Worm (Caenorhabditis elegans): ENCODE measurements around the gene T16G12.9.

Gene T16G12.9

ce11 chrIII:10085983-10086382 is 7.9 kb upstream of the T16G12.9 start, which contains the start of gene T16H12.2 (continued):
- TF ChIP-seq ama-1 (optimal IDR thresholded peaks at IDR 0.05) (no peak), ama-1 (GFP tag; optimal IDR thresholded peaks at IDR 0.05) (no peak)

DNA sequence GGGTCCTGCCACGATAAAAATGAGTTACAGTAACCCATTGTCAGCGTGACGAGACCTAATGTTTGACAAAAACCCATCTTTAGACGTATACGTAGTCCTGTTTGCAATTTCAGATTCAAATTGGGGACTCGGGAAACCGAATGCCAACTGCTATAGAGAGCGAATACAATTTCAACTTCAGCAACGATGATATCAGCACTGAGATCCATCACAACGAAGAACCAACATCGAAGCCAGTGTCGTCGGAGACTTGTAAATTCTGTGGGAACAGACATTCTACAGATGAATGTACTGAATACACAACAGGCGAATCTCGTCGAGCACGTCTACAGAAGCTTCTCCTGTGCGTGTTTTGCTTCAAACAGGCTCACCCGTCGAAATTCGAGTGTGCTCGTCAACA is 7.5 kb upstream of the T16G12.9 start:
- TF ChIP-seq ztf-28 (GFP tag; IDR thresholded peaks at IDR 0.05) (0 out of 2 replicates have a peak, but pooled peaks have one; percentile 21), efl-1 (GFP tag; optimal IDR thresholded peaks at IDR 0.05) (no peak)

ce11 chrIII:10085103-10085502 is 7.1 kb upstream of the T16G12.9 start, which contains the start of gene T16H12.13:
Gene T16H12.13, plus strand, starts transcription at chrIII:10085403.
- TF ChIP-seq aptf-3 (GFP tag; IDR thresholded peaks at IDR 0.05) (no peak), ztf-18 (tag; optimal IDR thresholded peaks at IDR 0.05) (no peak), madf-8 (GFP tag; conservative IDR thresholded peaks at IDR 0.05) (no peak), ama-1 (optimal IDR thresholded peaks at IDR 0.05) (no peak), ama-1 (GFP tag; optimal IDR thresholded peaks at IDR 0.05) (no peak), ccch-3 (GFP tag; optimal IDR thresholded peaks at IDR 0.05) (no peak), cebp-2 (GFP tag; IDR thresholded peaks at IDR 0.05) (no peak), lin-40 (tag; optimal IDR thresholded peaks at IDR 0.05) (no peak), bed-1 (GFP tag; IDR thresholded peaks at IDR 0.05) (no peak)

DNA sequence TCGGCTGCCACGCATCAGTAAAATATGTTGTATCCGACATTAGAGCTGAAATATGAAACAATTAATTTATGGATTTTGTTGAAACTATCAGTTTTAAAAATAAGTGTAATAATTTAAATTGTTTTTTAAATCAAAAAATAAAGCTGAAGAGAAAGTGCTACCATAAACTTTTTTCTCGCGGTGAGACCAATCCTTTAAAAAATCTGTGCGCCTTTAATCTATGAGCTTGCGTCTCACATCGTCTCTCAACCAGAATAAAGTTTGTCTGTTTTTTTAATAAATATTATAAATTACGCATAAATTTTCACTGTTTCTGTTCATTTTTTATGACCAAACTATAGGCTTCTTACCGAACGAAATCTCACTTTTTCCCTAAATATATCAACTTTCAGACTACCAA is 5.2 kb upstream of the T16G12.9 start, which contains the start of gene T16H12.3:
T16H12.3 (minus strand) TSS at position 51 of the 400 bp plus-strand sequence.
- TF ChIP-seq B0019.2 (GFP tag; conservative IDR thresholded peaks at IDR 0.05) = no peak
- no peak for TF ChIP-seq snpc-1.3 (tag; optimal IDR thresholded peaks at IDR 0.05; ENCODE audit: insufficient read depth)
- TF ChIP-seq nfya-2 (GFP tag; IDR thresholded peaks at IDR 0.05) = no peak
- TF ChIP-seq F33H1.4 (GFP tag; IDR thresholded peaks at IDR 0.05) = peak; percentile 64
- TF ChIP-seq madf-6 (GFP tag; IDR thresholded peaks at IDR 0.05) = peak; percentile 38; the same call in 1 of the 2 replicates
- TF ChIP-seq akir-1 (GFP tag; optimal IDR thresholded peaks at IDR 0.05) = no peak
- peak; percentile 67 for TF ChIP-seq lsl-1 (GFP tag; optimal IDR thresholded peaks at IDR 0.05)
- TF ChIP-seq F23B12.7 (tag; optimal IDR thresholded peaks at IDR 0.05; ENCODE audit: insufficient read depth) = no peak

ce11 chrIII:10078784-10079183 is 733 bp upstream of the T16G12.9 start:
- TF ChIP-seq ztf-22 (GFP tag; optimal IDR thresholded peaks at IDR 0.05) (no peak), nhr-80 (tag; optimal IDR thresholded peaks at IDR 0.05) (peak; percentile 34), attf-5 (GFP tag; optimal IDR thresholded peaks at IDR 0.05) (no peak), fkh-3 (tag; optimal IDR thresholded peaks at IDR 0.05) (no peak), unc-62 (GFP tag; optimal IDR thresholded peaks at IDR 0.05) (peak; percentile 8), snpc-1.3 (tag; optimal IDR thresholded peaks at IDR 0.05; ENCODE audit: insufficient read depth) (no peak), lin-54 (GFP tag; optimal IDR thresholded peaks at IDR 0.05) (no peak), hmg-20 (GFP tag; IDR thresholded peaks at IDR 0.05) (no peak), let-607 (tag; optimal IDR thresholded peaks at IDR 0.05) (peak in 1 of 2 experiments; percentile 68), ceh-100 (GFP tag; IDR thresholded peaks at IDR 0.05) (no peak)

- TF ChIP-seq Y95B8A.8 (GFP tag; IDR thresholded peaks at IDR 0.05) = no peak
- no peak for TF ChIP-seq pha-4 (tag; optimal IDR thresholded peaks at IDR 0.05)
- TF ChIP-seq ceh-91 (GFP tag; IDR thresholded peaks at IDR 0.05) = no peak
- no peak for TF ChIP-seq nfya-2 (GFP tag; IDR thresholded peaks at IDR 0.05)
- no peak for TF ChIP-seq T07F8.4 (tag; optimal IDR thresholded peaks at IDR 0.05)
- no peak for TF ChIP-seq ceh-100 (GFP tag; IDR thresholded peaks at IDR 0.05)
- peak; percentile 30 for TF ChIP-seq him-1 (tag; optimal IDR thresholded peaks at IDR 0.05)
- no peak for TF ChIP-seq nhr-27 (tag; optimal IDR thresholded peaks at IDR 0.05)
- TF ChIP-seq hsf-1 (GFP tag; IDR thresholded peaks at IDR 0.05) = no peak
- TF ChIP-seq nfyb-1 (GFP tag; IDR thresholded peaks at IDR 0.05) = peak; percentile 86
- no peak for TF ChIP-seq lin-35 (GFP tag; optimal IDR thresholded peaks at IDR 0.05)
- no peak for TF ChIP-seq ztf-26 (tag; optimal IDR thresholded peaks at IDR 0.05)
- TF ChIP-seq tbx-9 (tag; optimal IDR thresholded peaks at IDR 0.05; ENCODE audit: borderline replicate concordance) = no peak
- no peak for TF ChIP-seq ets-4 (GFP tag; optimal IDR thresholded peaks at IDR 0.05)
- no peak for TF ChIP-seq let-526 (GFP tag; IDR thresholded peaks at IDR 0.05)
- TF ChIP-seq F22D6.2 (tag; optimal IDR thresholded peaks at IDR 0.05) = no peak
Observed at ce11 chrIII:10076042-10076441, 2.0 kb downstream of the T16G12.9 start.

Data from whole organism, young adult.